Worm (Caenorhabditis elegans): ENCODE data around the gene fat-5.

fat-5 gene

DNA sequence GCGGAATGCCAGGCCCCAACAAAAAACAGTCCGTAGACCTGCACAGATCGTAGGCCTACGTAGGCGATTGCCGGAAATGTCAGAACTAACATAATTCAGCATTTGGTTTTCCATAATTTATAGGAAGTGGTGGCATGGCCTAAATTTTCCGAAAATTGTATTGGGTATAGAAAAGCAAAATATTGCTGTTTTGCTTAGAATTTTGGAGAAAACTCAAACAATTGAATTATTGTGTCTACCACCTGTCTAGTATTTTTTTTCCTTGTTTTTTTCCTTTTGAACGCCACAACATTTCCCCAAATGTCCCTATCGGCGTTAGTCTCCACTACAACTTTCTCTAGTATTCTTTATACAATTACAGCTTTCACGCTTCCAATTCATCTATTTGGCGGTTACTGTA lies 42.4 kb downstream of the fat-5 start, which contains the start of gene srh-284:
Gene srh-284, plus strand, starts transcription at position 301 of the 400 bp plus-strand sequence.
- no peak for TF ChIP-seq elt-2 (tag; optimal IDR thresholded peaks at IDR 0.05)
- TF ChIP-seq lin-14 (GFP tag; optimal IDR thresholded peaks at IDR 0.05): no peak
- no peak for TF ChIP-seq egl-13 (tag; optimal IDR thresholded peaks at IDR 0.05)
- no peak for TF ChIP-seq snpc-4 (tag; optimal IDR thresholded peaks at IDR 0.05)
- no peak for TF ChIP-seq elt-3 (tag; optimal IDR thresholded peaks at IDR 0.05)
- TF ChIP-seq fkh-8 (tag; optimal IDR thresholded peaks at IDR 0.05): no peak
- TF ChIP-seq hpl-2 (GFP tag; optimal IDR thresholded peaks at IDR 0.05): no peak
- no peak for TF ChIP-seq vab-15 (tag; optimal IDR thresholded peaks at IDR 0.05)
- TF ChIP-seq lin-15B (tag; optimal IDR thresholded peaks at IDR 0.05): no peak
- TF ChIP-seq unc-30 (tag; optimal IDR thresholded peaks at IDR 0.05): no peak
- TF ChIP-seq nhr-237 (tag; optimal IDR thresholded peaks at IDR 0.05): no peak
- TF ChIP-seq ztf-11 (tag; optimal IDR thresholded peaks at IDR 0.05): no peak
- TF ChIP-seq zag-1 (tag; optimal IDR thresholded peaks at IDR 0.05): no peak

DNA sequence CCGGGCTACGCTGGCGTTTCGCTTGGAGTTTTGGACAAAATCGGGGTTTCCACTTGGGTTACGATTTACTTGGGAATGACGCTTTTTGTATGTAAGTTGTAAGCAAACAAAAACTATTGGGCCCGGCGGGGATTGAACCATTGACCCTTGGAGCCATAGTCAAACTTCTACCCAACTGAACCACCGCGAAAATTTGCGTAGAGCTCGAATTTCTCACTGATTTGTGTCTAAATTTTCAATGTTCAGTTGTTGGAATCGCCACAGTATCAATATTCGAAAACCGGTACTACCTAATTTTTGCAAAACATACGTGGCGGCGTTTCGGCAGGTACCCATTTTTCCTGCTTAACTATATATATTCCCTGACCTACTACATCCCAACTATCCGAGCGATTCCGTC lies 43.0 kb downstream of the fat-5 start:
- no peak for TF ChIP-seq nhr-76 (tag; optimal IDR thresholded peaks at IDR 0.05)
- TF ChIP-seq ces-1 (GFP tag; optimal IDR thresholded peaks at IDR 0.05): no peak

DNA sequence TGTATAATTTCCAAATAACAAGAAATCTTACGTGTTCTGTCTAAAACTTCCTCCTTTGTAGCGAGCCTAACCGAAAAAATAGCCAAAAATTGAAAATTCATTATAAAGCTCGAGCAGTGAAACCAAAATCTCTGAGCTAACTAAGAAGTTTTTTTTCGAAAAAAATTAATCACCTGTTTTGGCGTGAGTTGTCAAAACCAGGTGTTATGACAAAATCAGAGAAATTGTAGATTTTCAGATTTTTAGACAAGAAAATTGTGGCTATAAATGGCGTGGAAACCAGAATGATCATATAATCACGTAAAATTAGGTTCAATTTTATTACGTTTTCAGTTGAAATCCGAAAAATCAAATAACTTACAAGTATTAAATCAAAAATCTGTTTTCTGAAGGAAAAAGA lies 48.3 kb downstream of the fat-5 start, which contains the start of gene sre-21:
Gene sre-21, minus strand, starts transcription at position 101 of the 400 bp plus-strand sequence.
- no peak for TF ChIP-seq lir-3 (tag; optimal IDR thresholded peaks at IDR 0.05; ENCODE audit: poor library complexity)
- no peak for TF ChIP-seq mdl-1 (tag; optimal IDR thresholded peaks at IDR 0.05)

Data from whole organism, L1 larva.